Fruit fly (Drosophila melanogaster) whole organism, embryonic: ENCODE data around the gene CG44476.

Experiments
- Atf6 ChIP-seq: fragments of 200-800 bp; sonication (Bioruptor generic); IDR thresholded peaks from 2 replicates; pipeline ENCODE4 v1.3.6; 2022; ENCODE audit warnings: missing biosample characterization, missing genetic modification characterization
- B-H2 ChIP-seq: fragments of 200-800 bp; sonication (Bioruptor generic); optimal IDR thresholded peaks from 2 replicates; lab custom pipeline; 2018; ENCODE audit warnings: missing biosample characterization, mild to moderate bottlenecking, missing genetic modification characterization
- CG10147 ChIP-seq: fragments of 200-800 bp; sonication (Bioruptor generic); optimal IDR thresholded peaks from 2 replicates; lab custom pipeline; 2019; ENCODE audit warnings: missing biosample characterization, mild to moderate bottlenecking, missing genetic modification characterization, moderate library complexity
- CG12104 ChIP-seq: fragments of 200-800 bp; sonication (Bioruptor generic); optimal IDR thresholded peaks from 3 replicates; lab custom pipeline; 2016; ENCODE audit warnings: missing biosample characterization, missing genetic modification characterization
- CG13123 ChIP-seq: fragments of 200-800 bp; sonication (Bioruptor generic); optimal IDR thresholded peaks from 2 replicates; lab custom pipeline; 2016; ENCODE audit warnings: missing biosample characterization, missing genetic modification characterization
- CG13424 ChIP-seq: fragments of 200-800 bp; sonication (Bioruptor generic); optimal IDR thresholded peaks from 2 replicates; lab custom pipeline; 2019; ENCODE audit warnings: missing biosample characterization, mild to moderate bottlenecking, missing genetic modification characterization, moderate library complexity
- CG16779 ChIP-seq: fragments of 200-800 bp; sonication (Bioruptor generic); IDR thresholded peaks from 2 replicates; pipeline ENCODE4 v1.3.6; 2022; ENCODE audit warnings: missing biosample characterization, missing genetic modification characterization
- CG16815 ChIP-seq: fragments of 200-800 bp; sonication (Bioruptor generic); optimal IDR thresholded peaks from 3 replicates; lab custom pipeline; 2017; ENCODE audit warnings: missing biosample characterization, mild to moderate bottlenecking, missing genetic modification characterization
- CG17186 ChIP-seq: fragments of 200-800 bp; sonication (Bioruptor generic); optimal IDR thresholded peaks from 3 replicates; lab custom pipeline; 2017; ENCODE audit warnings: missing biosample characterization, missing genetic modification reagents, missing genetic modification characterization
- CG17385 ChIP-seq: fragments of 200-800 bp; sonication (Bioruptor generic); optimal IDR thresholded peaks from 3 replicates; lab custom pipeline; 2018; ENCODE audit warnings: missing biosample characterization, mild to moderate bottlenecking, missing genetic modification characterization
- CG30020 ChIP-seq: fragments of 200-800 bp; optimal IDR thresholded peaks from 2 replicates; lab custom pipeline; 2019; ENCODE audit warnings: missing biosample characterization, mild to moderate bottlenecking, missing genetic modification characterization, moderate library complexity
- CG31224 ChIP-seq: fragments of 200-800 bp; sonication (Bioruptor generic); IDR thresholded peaks from 2 replicates; pipeline ENCODE4 v1.3.6; 2022; ENCODE audit warnings: missing biosample characterization, missing genetic modification characterization
- CG31441 ChIP-seq: fragments of 200-800 bp; sonication (Bioruptor generic); IDR thresholded peaks from 2 replicates; pipeline ENCODE4 v1.3.6; 2022; ENCODE audit warnings: missing biosample characterization, missing genetic modification characterization
- CG43689 ChIP-seq: fragments of 200-800 bp; sonication (Bioruptor generic); IDR thresholded peaks from 2 replicates; pipeline ENCODE4 v1.3.6; 2022; ENCODE audit warnings: missing biosample characterization, missing genetic modification characterization
- CG4424 ChIP-seq: fragments of 200-800 bp; sonication (Bioruptor generic); optimal IDR thresholded peaks from 3 replicates; lab custom pipeline; 2016; ENCODE audit warnings: missing biosample characterization, missing genetic modification characterization
- CG6175 ChIP-seq: fragments of 200-800 bp; sonication (Bioruptor generic); IDR thresholded peaks from 3 replicates; pipeline ENCODE4 v1.3.6; 2022; ENCODE audit warnings: missing biosample characterization, missing genetic modification characterization
- CG7556 ChIP-seq: fragments of 200-800 bp; sonication (Bioruptor generic); optimal IDR thresholded peaks from 2 replicates; lab custom pipeline; 2017; ENCODE audit warnings: missing biosample characterization, mild to moderate bottlenecking, missing genetic modification characterization
- Deaf1 ChIP-seq: fragments of 200-800 bp; optimal IDR thresholded peaks from 3 replicates; lab custom pipeline; 2019; ENCODE audit warnings: missing biosample characterization, mild to moderate bottlenecking, missing genetic modification characterization, moderate library complexity
- Dip2 ChIP-seq: fragments of 200-800 bp; sonication (Bioruptor generic); IDR thresholded peaks from 2 replicates; pipeline ENCODE4 v1.3.6; 2022; ENCODE audit warnings: missing biosample characterization, missing genetic modification characterization
- GATAe ChIP-seq: fragments of 200-800 bp; sonication (Bioruptor generic); conservative IDR thresholded peaks from 2 replicates; pipeline ENCODE4 v1.3.6; 2022; ENCODE audit warnings: missing biosample characterization, missing genetic modification characterization
- Gsc ChIP-seq: fragments of 200-800 bp; sonication (Bioruptor generic); IDR thresholded peaks from 2 replicates; pipeline ENCODE4 v1.3.6; 2022; ENCODE audit warnings: missing biosample characterization, missing genetic modification characterization
- HLH4C ChIP-seq: fragments of 200-800 bp; sonication (Bioruptor generic); IDR thresholded peaks from 3 replicates; pipeline ENCODE4 v1.3.6; 2022; ENCODE audit warnings: missing biosample characterization, missing genetic modification characterization; ENCODE audit not compliant: partially characterized antibody
- Hey ChIP-seq: fragments of 200-800 bp; sonication (Bioruptor generic); optimal IDR thresholded peaks from 3 replicates; lab custom pipeline; 2018; ENCODE audit warnings: missing biosample characterization, mild to moderate bottlenecking, missing genetic modification characterization
- Hr3 ChIP-seq: fragments of 200-800 bp; sonication (Bioruptor generic); optimal IDR thresholded peaks from 3 replicates; lab custom pipeline; 2016; ENCODE audit warnings: missing biosample characterization, missing genetic modification characterization
- Hsf ChIP-seq: fragments of 200-800 bp; sonication (Bioruptor generic); optimal IDR thresholded peaks from 3 replicates; lab custom pipeline; 2016; ENCODE audit warnings: missing biosample characterization, missing genetic modification characterization
- Jarid2 ChIP-seq: fragments of 200-800 bp; sonication (Bioruptor generic); optimal IDR thresholded peaks from 3 replicates; lab custom pipeline; 2017; ENCODE audit warnings: mild to moderate bottlenecking, missing biosample characterization, missing genetic modification reagents, missing genetic modification characterization
- MESR4 ChIP-seq: fragments of 200-800 bp; sonication (Bioruptor generic); optimal IDR thresholded peaks from 2 replicates; lab custom pipeline; 2018; ENCODE audit warnings: missing biosample characterization, mild to moderate bottlenecking, missing genetic modification characterization, moderate library complexity
- Mad ChIP-seq: fragments of 200-800 bp; sonication (Bioruptor generic); optimal IDR thresholded peaks from 2 replicates; lab custom pipeline; 2016; ENCODE audit warnings: missing biosample characterization, missing genetic modification characterization
- NC2β ChIP-seq: fragments of 200-800 bp; sonication (Bioruptor generic); optimal IDR thresholded peaks from 2 replicates; lab custom pipeline; 2016; ENCODE audit warnings: missing biosample characterization, missing genetic modification characterization
- Nf-YA ChIP-seq: fragments of 200-800 bp; sonication (Bioruptor generic); IDR thresholded peaks from 2 replicates; pipeline ENCODE4 v1.3.6; 2022; ENCODE audit warnings: missing biosample characterization, missing genetic modification characterization
- Oli ChIP-seq: fragments of 200-800 bp; sonication (Bioruptor generic); optimal IDR thresholded peaks from 2 replicates; lab custom pipeline; 2018; ENCODE audit warnings: missing biosample characterization, mild to moderate bottlenecking, missing genetic modification characterization, moderate library complexity
- Opbp ChIP-seq: fragments of 200-800 bp; sonication (Bioruptor generic); IDR thresholded peaks from 3 replicates; pipeline ENCODE4 v1.3.6; 2022; ENCODE audit warnings: missing biosample characterization, missing genetic modification characterization; ENCODE audit not compliant: partially characterized antibody
- Scr ChIP-seq: fragments of 200-800 bp; sonication (Bioruptor generic); IDR thresholded peaks from 2 replicates; pipeline ENCODE4 v1.3.6; 2022; ENCODE audit warnings: missing biosample characterization, missing genetic modification characterization; ENCODE audit not compliant: partially characterized antibody
- Spps ChIP-seq: fragments of 200-800 bp; sonication (Bioruptor generic); optimal IDR thresholded peaks from 2 replicates; lab custom pipeline; 2018; ENCODE audit warnings: missing biosample characterization, mild to moderate bottlenecking, missing genetic modification characterization
- Ssrp ChIP-seq: fragments of 200-800 bp; sonication (Bioruptor generic); optimal IDR thresholded peaks from 2 replicates; lab custom pipeline; 2018; ENCODE audit warnings: missing biosample characterization, mild to moderate bottlenecking, missing genetic modification characterization, moderate library complexity
- Vsx1 ChIP-seq: fragments of 200-800 bp; sonication (Bioruptor generic); optimal IDR thresholded peaks from 2 replicates; lab custom pipeline; 2017; ENCODE audit warnings: missing biosample characterization, mild to moderate bottlenecking, missing genetic modification characterization, missing genetic modification reagents
- YL-1 ChIP-seq: fragments of 200-800 bp; sonication (Bioruptor generic); optimal IDR thresholded peaks from 3 replicates; lab custom pipeline; 2017; ENCODE audit warnings: missing biosample characterization, mild to moderate bottlenecking, missing genetic modification characterization
- az2 ChIP-seq: fragments of 200-800 bp; sonication (Bioruptor generic); optimal IDR thresholded peaks from 3 replicates; lab custom pipeline; 2016; ENCODE audit warnings: missing biosample characterization, missing genetic modification characterization
- btn ChIP-seq: fragments of 200-800 bp; sonication (Bioruptor generic); optimal IDR thresholded peaks from 2 replicates; lab custom pipeline; 2016; ENCODE audit warnings: missing biosample characterization, missing genetic modification characterization
- crp ChIP-seq, 2 experiments: fragments of 200-800 bp; sonication (Bioruptor generic); optimal IDR thresholded peaks; 2 replicates in 1 of 2; 3 replicates in 1 of 2; lab custom pipeline; 2017; ENCODE audit warnings: missing biosample characterization in 2 of 2, missing genetic modification characterization in 2 of 2, mild to moderate bottlenecking in 1 of 2, moderate library complexity in 1 of 2
- dmrt11E ChIP-seq: fragments of 200-800 bp; sonication (Bioruptor generic); optimal IDR thresholded peaks from 3 replicates; lab custom pipeline; 2018; ENCODE audit warnings: missing biosample characterization, mild to moderate bottlenecking, missing genetic modification characterization, moderate library complexity
- gsb ChIP-seq: fragments of 200-800 bp; sonication (Bioruptor generic); IDR thresholded peaks from 2 replicates; pipeline ENCODE4 v1.3.6; 2022; ENCODE audit warnings: missing biosample characterization, missing genetic modification characterization
- hkb ChIP-seq, 2 experiments: fragments of 200-800 bp in 1 of 2; fragments of >200 bp in 1 of 2; sonication (Bioruptor generic) in 1 of 2; IDR thresholded peaks in 1 of 2; optimal IDR thresholded peaks in 1 of 2; 2 replicates each; pipeline versions ENCODE4 v1.3.6 to Lab custom; 2017 to 2022; ENCODE audit warnings: missing biosample characterization in 1 of 2, missing genetic modification characterization in 1 of 2
- mam ChIP-seq: fragments of 200-800 bp; sonication (Bioruptor generic); optimal IDR thresholded peaks from 3 replicates; lab custom pipeline; 2016; ENCODE audit warnings: missing biosample characterization, missing genetic modification characterization
- nerfin-1 ChIP-seq: fragments of 200-800 bp; sonication (Bioruptor generic); optimal IDR thresholded peaks from 3 replicates; lab custom pipeline; 2019; ENCODE audit warnings: missing biosample characterization, mild to moderate bottlenecking, missing genetic modification characterization, moderate library complexity
- pzg ChIP-seq: fragments of 200-800 bp; sonication (Bioruptor generic); optimal IDR thresholded peaks from 3 replicates; lab custom pipeline; 2018; ENCODE audit warnings: missing biosample characterization, mild to moderate bottlenecking, missing genetic modification characterization, moderate library complexity
- rib ChIP-seq: fragments of 200-800 bp; sonication (Bioruptor generic); IDR thresholded peaks from 2 replicates; pipeline ENCODE4 v1.3.6; 2022; ENCODE audit warnings: missing biosample characterization, missing genetic modification characterization
- salm ChIP-seq: fragments of 200-800 bp; sonication (Bioruptor generic); optimal IDR thresholded peaks from 2 replicates; lab custom pipeline; 2018; ENCODE audit warnings: missing biosample characterization, mild to moderate bottlenecking, missing genetic modification characterization
- sisA ChIP-seq: fragments of 200-800 bp; sonication (Bioruptor generic); IDR thresholded peaks from 2 replicates; pipeline ENCODE4 v1.3.6; 2022; ENCODE audit warnings: missing biosample characterization, missing genetic modification characterization
- z ChIP-seq: fragments of 200-800 bp; sonication (Bioruptor generic); IDR thresholded peaks from 3 replicates; pipeline ENCODE4 v1.3.6; 2022; ENCODE audit warnings: missing biosample characterization, missing genetic modification characterization

CG44476 gene

dm6 chr2L:18145253-18145652 lies 32.3 kb upstream of the CG44476 start (continued):
- TF ChIP-seq Oli: peak; percentile 80
- no peak for TF ChIP-seq CG16779
- peak; percentile 69 for TF ChIP-seq CG17385 (GFP tag; lab: Kevin White, UChicago)
- peak; percentile 58 for TF ChIP-seq CG30020 (tag; lab: Kevin White, UChicago)
- peak; percentile 27 for TF ChIP-seq salm
- TF ChIP-seq Scr (GFP tag; lab: Robert Waterston, UW): no peak
- TF ChIP-seq rib (GFP tag; lab: Robert Waterston, UW): peak; percentile 58
- TF ChIP-seq CG4424 (GFP tag; lab: Kevin White, UChicago): peak; percentile 91
- peak; percentile 56 for TF ChIP-seq btn (GFP tag; lab: Kevin White, UChicago)
- TF ChIP-seq Atf6: peak; percentile 62
- peak; percentile 76 for TF ChIP-seq Vsx1 (GFP tag; lab: Kevin White, UChicago)
- 0 out of 2 replicates have a peak, but pooled peaks have one; percentile 9 for TF ChIP-seq Dip2 (GFP tag; lab: Robert Waterston, UW)
- no peak for TF ChIP-seq B-H2 (GFP tag; lab: Kevin White, UChicago)
- TF ChIP-seq pzg: no peak
- TF ChIP-seq NC2β: peak; percentile 91
- TF ChIP-seq HLH4C: no peak
- peak; percentile 72; the same call in 1 of the 2 replicates for TF ChIP-seq Gsc (GFP tag; lab: Robert Waterston, UW)
- TF ChIP-seq Hsf (GFP tag; lab: Kevin White, UChicago): peak; percentile 87
- TF ChIP-seq Ssrp (tag; lab: Kevin White, UChicago): peak; percentile 89
- peak; percentile 73 for TF ChIP-seq CG13123 (GFP tag; lab: Kevin White, UChicago)
- peak; percentile 62; the same call in 1 of the 3 replicates for TF ChIP-seq z (GFP tag; lab: Robert Waterston, UW)
- TF ChIP-seq CG31441 (GFP tag; lab: Robert Waterston, UW): peak; percentile 86
- TF ChIP-seq CG13424 (tag; lab: Kevin White, UChicago): peak; percentile 71
- TF ChIP-seq dmrt11E (tag; lab: Kevin White, UChicago): peak; percentile 98
- peak; percentile 16 for TF ChIP-seq MESR4 (GFP tag; lab: Kevin White, UChicago)
- TF ChIP-seq CG7556 (GFP tag; lab: Kevin White, UChicago): peak; percentile 83
- TF ChIP-seq Nf-YA (GFP tag; lab: Robert Waterston, UW): 0 out of 2 replicates have a peak, but pooled peaks have one; percentile 46
- TF ChIP-seq sisA (GFP tag; lab: Robert Waterston, UW): peak; percentile 79
- TF ChIP-seq Hey (tag; lab: Kevin White, UChicago): no peak
- TF ChIP-seq Opbp (GFP tag; lab: Robert Waterston, UW): no peak
- TF ChIP-seq GATAe (GFP tag; lab: Robert Waterston, UW): no peak
- TF ChIP-seq hkb (optimal IDR thresholded peaks at IDR 0.05; lab: Kevin White, UChicago): no peak
- peak; percentile 75 for TF ChIP-seq hkb (GFP tag; IDR thresholded peaks at IDR 0.05; lab: Robert Waterston, UW)
- peak in 1 of 2 experiments; percentile 35 for TF ChIP-seq crp (GFP tag; optimal IDR thresholded peaks at IDR 0.05; lab: Kevin White, UChicago)
- TF ChIP-seq YL-1 (GFP tag; lab: Kevin White, UChicago): no peak
- TF ChIP-seq gsb (GFP tag; lab: Robert Waterston, UW): peak; percentile 60
- peak; percentile 33; the same call in 1 of the 3 replicates for TF ChIP-seq CG6175
- TF ChIP-seq Mad (GFP tag; lab: Kevin White, UChicago): peak; percentile 90
- peak; percentile 84 for TF ChIP-seq Spps
- TF ChIP-seq CG17186 (GFP tag; lab: Kevin White, UChicago): peak; percentile 30
- TF ChIP-seq az2 (GFP tag; lab: Kevin White, UChicago): peak; percentile 82
- peak; percentile 96 for TF ChIP-seq CG16815 (GFP tag; lab: Kevin White, UChicago)
- TF ChIP-seq mam (GFP tag; lab: Kevin White, UChicago): peak; percentile 81
- TF ChIP-seq Deaf1 (tag; lab: Kevin White, UChicago): peak; percentile 35
- peak; percentile 30 for TF ChIP-seq Jarid2 (GFP tag; lab: Kevin White, UChicago)
- TF ChIP-seq Hr3 (GFP tag; lab: Kevin White, UChicago): peak; percentile 81
- no peak for TF ChIP-seq CG43689 (GFP tag; lab: Robert Waterston, UW)
- peak; percentile 71 for TF ChIP-seq CG12104 (GFP tag; lab: Kevin White, UChicago)
- TF ChIP-seq CG10147 (GFP tag; lab: Kevin White, UChicago): peak; percentile 42
- TF ChIP-seq nerfin-1 (tag; lab: Kevin White, UChicago): peak; percentile 71
- TF ChIP-seq CG31224 (GFP tag; lab: Robert Waterston, UW): peak; percentile 61
